Fruit fly (Drosophila melanogaster) whole organism: ENCODE measurements around the gene CG14205.

ENCODE experiments used
- Dll ChIP-seq: fragments of >200 bp; optimal IDR thresholded peaks from 2 replicates; lab custom pipeline; 2017
- usp ChIP-seq: fragments of >200 bp; optimal IDR thresholded peaks from 2 replicates; lab custom pipeline; 2017; ENCODE audit warnings: missing biosample characterization, missing genetic modification characterization, mixed read lengths

- TF ChIP-seq Dll (lab: Kevin White, UChicago) (no peak), usp (GFP tag; lab: Kevin White, UChicago) (no peak)
Observed at dm6 chrX:19613473-19613872, 21.1 kb downstream of the CG14205 start.
